Worm (Caenorhabditis elegans) whole organism, L4 larva: ENCODE measurements around the gene ttr-39.
A peak's percentile ranks its signal among the peaks of the same experiment; 100 is the strongest.

Experiments used
- F44E2.7 ChIP-seq: fragments of 200-800 bp; sonication (Bioruptor generic); IDR thresholded peaks from 2 replicates; pipeline ENCODE4 v2.1.2; 2022; ENCODE audit warnings: missing genetic modification characterization, missing compliant biosample characterization
- R02D3.7 ChIP-seq: fragments of 150-350 bp; sonication (generic microtip); optimal IDR thresholded peaks from 3 replicates; lab custom pipeline; 2014; ENCODE audit warnings: missing biosample characterization, missing genetic modification characterization
- T26A8.4 ChIP-seq: fragments of 200-800 bp; sonication (Bioruptor generic); IDR thresholded peaks from 2 replicates; pipeline ENCODE4 v1.3.6; 2022; ENCODE audit warnings: missing genetic modification characterization, missing compliant biosample characterization
- Y75B8A.6 ChIP-seq: fragments of 200-800 bp; sonication (Bioruptor generic); IDR thresholded peaks from 2 replicates; pipeline ENCODE4 v1.3.6; 2022; ENCODE audit warnings: missing genetic modification reagents, missing genetic modification characterization, missing compliant biosample characterization
- ZK337.2 ChIP-seq: fragments of 200-800 bp; sonication (Bioruptor generic); IDR thresholded peaks from 2 replicates; pipeline ENCODE4 v1.3.6; 2022; ENCODE audit warnings: missing genetic modification reagents, missing genetic modification characterization, missing compliant biosample characterization
- ZK546.5 ChIP-seq, 2 experiments: sonication (generic microtip); optimal IDR thresholded peaks; 2 replicates each; lab custom pipeline; 2017; ENCODE audit warnings: missing biosample characterization in 2 of 2, missing genetic modification characterization in 2 of 2
- aha-1 ChIP-seq: fragments of 150-350 bp; peaks from one replicate; lab custom pipeline; 2014; ENCODE audit warnings: missing biosample characterization, missing genetic modification characterization
- aly-2 ChIP-seq: sonication (generic microtip); optimal IDR thresholded peaks from 2 replicates; lab custom pipeline; 2018; ENCODE audit warnings: missing biosample characterization, missing genetic modification characterization
- ceh-20 ChIP-seq: fragments of 200-800 bp; sonication (Bioruptor generic); IDR thresholded peaks from 2 replicates; pipeline ENCODE4 v1.3.6; 2022; ENCODE audit warnings: missing genetic modification reagents, missing genetic modification characterization, missing compliant biosample characterization
- ceh-44 ChIP-seq: fragments of 200-800 bp; sonication (Bioruptor generic); IDR thresholded peaks from 2 replicates; pipeline ENCODE4 v1.3.6; 2022; ENCODE audit warnings: missing genetic modification reagents, missing genetic modification characterization, missing compliant biosample characterization
- ctbp-1 ChIP-seq: fragments of 200-800 bp; sonication (Bioruptor generic); IDR thresholded peaks from 2 replicates; pipeline ENCODE4 v1.3.6; 2022; ENCODE audit warnings: missing genetic modification reagents, missing genetic modification characterization, missing compliant biosample characterization
- daf-16 ChIP-seq, 3 experiments: sonication (generic microtip); optimal IDR thresholded peaks; 2 replicates each; lab custom pipeline; 2016 to 2017; ENCODE audit warnings: missing genetic modification characterization in 3 of 3, missing genetic modification reagents in 3 of 3, mild to moderate bottlenecking in 2 of 3, missing compliant biosample characterization in 2 of 3, missing biosample characterization in 1 of 3, moderate library complexity in 1 of 3
- dmd-6 ChIP-seq: fragments of 200-800 bp; sonication (Bioruptor generic); IDR thresholded peaks from 2 replicates; pipeline ENCODE4 v1.3.6; 2022; ENCODE audit warnings: missing genetic modification reagents, missing genetic modification characterization, missing compliant biosample characterization
- dpl-1 ChIP-seq: fragments of 150-350 bp; optimal IDR thresholded peaks from 2 replicates; lab custom pipeline; 2014; ENCODE audit warnings: missing biosample characterization, missing genetic modification reagents, missing genetic modification characterization
- duxl-1 ChIP-seq: sonication (generic microtip); optimal IDR thresholded peaks from 2 replicates; lab custom pipeline; 2016; ENCODE audit warnings: mild to moderate bottlenecking, missing genetic modification characterization, moderate library complexity, missing compliant biosample characterization; ENCODE audit not compliant: poor library complexity
- dve-1 ChIP-seq: sonication (generic microtip); optimal IDR thresholded peaks from 2 replicates; lab custom pipeline; 2017; ENCODE audit warnings: antibody characterized with exemption, mild to moderate bottlenecking, missing genetic modification characterization, missing compliant biosample characterization; ENCODE audit not compliant: insufficient read depth
- egl-27 ChIP-seq: sonication (generic microtip); optimal IDR thresholded peaks from 3 replicates; lab custom pipeline; 2017; ENCODE audit warnings: missing biosample characterization, missing genetic modification reagents, missing genetic modification characterization
- fkh-10 ChIP-seq: fragments of 150-350 bp; optimal IDR thresholded peaks from 2 replicates; lab custom pipeline; 2014; ENCODE audit warnings: missing biosample characterization, missing genetic modification reagents, missing genetic modification characterization
- gei-8 ChIP-seq: fragments of 200-800 bp; sonication (Bioruptor generic); optimal IDR thresholded peaks from 2 replicates; lab custom pipeline; 2018; ENCODE audit warnings: mild to moderate bottlenecking, missing genetic modification characterization, missing compliant biosample characterization
- hlh-11 ChIP-seq: fragments of 200-800 bp; sonication (Bioruptor generic); optimal IDR thresholded peaks from 2 replicates; lab custom pipeline; 2018; ENCODE audit warnings: mild to moderate bottlenecking, missing genetic modification characterization, missing compliant biosample characterization
- hlh-30 ChIP-seq: sonication (generic microtip); optimal IDR thresholded peaks from 2 replicates; lab custom pipeline; 2017; ENCODE audit warnings: antibody characterized with exemption, mild to moderate bottlenecking, missing genetic modification characterization, missing compliant biosample characterization; ENCODE audit not compliant: insufficient read depth
- lin-1 ChIP-seq: fragments of 200-800 bp; sonication (Bioruptor generic); IDR thresholded peaks from 2 replicates; pipeline ENCODE4 v1.3.6; 2022; ENCODE audit warnings: missing genetic modification reagents, missing genetic modification characterization, missing compliant biosample characterization
- lin-29 ChIP-seq: fragments of 200-800 bp; sonication (Bioruptor generic); IDR thresholded peaks from 2 replicates; pipeline ENCODE4 v1.3.6; 2022; ENCODE audit warnings: missing genetic modification reagents, missing genetic modification characterization, missing compliant biosample characterization
- lin-39 ChIP-seq: fragments of 150-350 bp; optimal IDR thresholded peaks from 2 replicates; lab custom pipeline; 2014; ENCODE audit warnings: missing biosample characterization, missing genetic modification reagents, missing genetic modification characterization
- lsy-2 ChIP-seq, 2 experiments: fragments of 150-350 bp in 1 of 2; sonication (generic microtip) in 1 of 2; optimal IDR thresholded peaks; 2 replicates each; lab custom pipeline; 2014 to 2017; ENCODE audit warnings: missing biosample characterization in 2 of 2, missing genetic modification characterization in 2 of 2
- mdl-1 ChIP-seq, 2 experiments: fragments of 150-350 bp in 1 of 2; sonication (generic microtip) in 1 of 2; optimal IDR thresholded peaks; 2 replicates each; lab custom pipeline; 2014 to 2017; ENCODE audit warnings: missing biosample characterization in 2 of 2, missing genetic modification characterization in 2 of 2
- mep-1 ChIP-seq: fragments of 150-350 bp; sonication (generic microtip); optimal IDR thresholded peaks from 3 replicates; lab custom pipeline; 2014; ENCODE audit warnings: missing biosample characterization, missing genetic modification characterization
- mes-2 ChIP-seq: sonication (generic microtip); optimal IDR thresholded peaks from 2 replicates; lab custom pipeline; 2016; ENCODE audit warnings: missing genotype, mild to moderate bottlenecking, missing genetic modification characterization, missing compliant biosample characterization; ENCODE audit not compliant: poor library complexity, severe bottlenecking
- nhr-10 ChIP-seq: fragments of 150-350 bp; optimal IDR thresholded peaks from 2 replicates; lab custom pipeline; 2014; ENCODE audit warnings: missing biosample characterization, missing genetic modification characterization
- nhr-102 ChIP-seq: sonication (generic microtip); optimal IDR thresholded peaks from 2 replicates; lab custom pipeline; 2016; ENCODE audit warnings: mild to moderate bottlenecking, missing genetic modification characterization, moderate library complexity, missing compliant biosample characterization
- nhr-111 ChIP-seq: fragments of 200-800 bp; sonication (Bioruptor generic); optimal IDR thresholded peaks from 2 replicates; lab custom pipeline; 2018; ENCODE audit warnings: mild to moderate bottlenecking, missing genetic modification characterization, missing compliant biosample characterization
- nhr-42 ChIP-seq: fragments of 200-800 bp; sonication (Bioruptor generic); IDR thresholded peaks from 2 replicates; pipeline ENCODE4 v1.3.6; 2022; ENCODE audit warnings: missing genetic modification characterization, missing compliant biosample characterization
- nhr-76 ChIP-seq: fragments of 150-350 bp; optimal IDR thresholded peaks from 2 replicates; lab custom pipeline; 2014; ENCODE audit warnings: missing biosample characterization, missing genetic modification characterization
- pqm-1 ChIP-seq: sonication (generic microtip); optimal IDR thresholded peaks from 2 replicates; lab custom pipeline; 2017; ENCODE audit warnings: missing biosample characterization, missing genetic modification characterization
- rbr-2 ChIP-seq: sonication (generic microtip); optimal IDR thresholded peaks from 2 replicates; lab custom pipeline; 2016; ENCODE audit warnings: missing genotype, missing genetic modification characterization, missing compliant biosample characterization
- set-16 ChIP-seq: fragments of 200-800 bp; sonication (Bioruptor generic); IDR thresholded peaks from 2 replicates; pipeline ENCODE4 v1.3.6; 2022; ENCODE audit warnings: missing genetic modification reagents, missing genetic modification characterization, missing compliant biosample characterization
- skn-1 ChIP-seq: fragments of 150-350 bp; optimal IDR thresholded peaks from 2 replicates; lab custom pipeline; 2014; ENCODE audit warnings: missing biosample characterization, missing genetic modification characterization
- snpc-1.2 ChIP-seq: fragments of 200-800 bp; sonication (Bioruptor generic); IDR thresholded peaks from 2 replicates; pipeline ENCODE4 v1.3.6; 2022; ENCODE audit warnings: missing genetic modification reagents, missing genetic modification characterization, missing compliant biosample characterization
- snpc-4 ChIP-seq: fragments of 150-350 bp; optimal IDR thresholded peaks from 2 replicates; lab custom pipeline; 2014; ENCODE audit warnings: missing biosample characterization, missing genetic modification characterization
- tag-97 ChIP-seq: fragments of 200-800 bp; sonication (Bioruptor generic); IDR thresholded peaks from 2 replicates; pipeline ENCODE4 v1.3.6; 2022; ENCODE audit warnings: missing genetic modification characterization, missing compliant biosample characterization
- tra-1 ChIP-seq: fragments of 200-800 bp; sonication (Bioruptor generic); IDR thresholded peaks from 2 replicates; pipeline ENCODE4 v1.3.6; 2022; ENCODE audit warnings: missing genetic modification reagents, missing genetic modification characterization, missing compliant biosample characterization
- unc-130 ChIP-seq: sonication (generic microtip); optimal IDR thresholded peaks from 2 replicates; lab custom pipeline; 2016; ENCODE audit warnings: missing genetic modification reagents, missing genetic modification characterization, missing compliant biosample characterization
- unc-62 ChIP-seq, 3 experiments: fragments of 150-350 bp in 1 of 3; sonication (generic microtip); optimal IDR thresholded peaks in 2 of 3; peaks in 1 of 3; 1 replicate in 1 of 3; 2 replicates in 2 of 3; lab custom pipeline; 2014 to 2017; ENCODE audit warnings: missing biosample characterization in 3 of 3, missing genetic modification characterization in 3 of 3, missing genetic modification reagents in 3 of 3, missing genotype in 1 of 3
- zag-1 ChIP-seq: fragments of 150-350 bp; optimal IDR thresholded peaks from 2 replicates; lab custom pipeline; 2014; ENCODE audit warnings: missing biosample characterization, missing genetic modification characterization
- zfp-2 ChIP-seq: sonication (generic microtip); optimal IDR thresholded peaks from 2 replicates; lab custom pipeline; 2016; ENCODE audit warnings: mild to moderate bottlenecking, missing genetic modification characterization, missing compliant biosample characterization
- zfp-3 ChIP-seq: fragments of 200-800 bp; sonication (Bioruptor generic); conservative IDR thresholded peaks from 2 replicates; pipeline ENCODE4 v1.3.6; 2022; ENCODE audit warnings: missing genetic modification reagents, missing genetic modification characterization, missing compliant biosample characterization

ttr-39 gene

DNA sequence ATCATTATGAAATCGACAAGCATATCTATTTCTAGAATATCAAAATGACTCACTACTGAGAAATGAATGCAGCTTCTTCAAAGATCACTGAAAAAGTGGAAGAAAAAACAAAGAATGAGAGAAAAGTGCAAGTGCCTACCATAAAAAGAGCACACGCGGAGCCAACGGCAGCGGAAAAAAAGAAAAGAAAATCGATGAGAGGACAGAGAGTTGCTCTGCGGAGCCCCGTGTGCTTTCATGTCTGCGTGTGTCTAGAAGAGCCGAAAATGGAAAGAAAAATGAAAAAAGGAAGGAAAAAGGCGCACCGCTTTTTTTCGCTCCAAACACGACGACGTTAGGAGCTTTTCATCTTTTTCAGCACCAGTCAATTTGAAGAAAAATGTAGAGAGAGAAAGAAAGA, 26.9 kb downstream of the ttr-39 start, which contains the start of gene ipla-7 (continued):
- TF ChIP-seq lsy-2 (tag; optimal IDR thresholded peaks at IDR 0.05; lab: Kevin White, UChicago) (peak in 1 of 2 experiments; percentile 50), dve-1 (tag; lab: Kevin White, UChicago) (no peak), hlh-11 (tag; lab: Kevin White, UChicago) (peak; percentile 16), aha-1 (peak; percentile 34), dpl-1 (no peak), tra-1 (GFP tag; lab: Robert Waterston, UW) (no peak)

- TF ChIP-seq aha-1 (peak; percentile 59), daf-16 (GFP tag; optimal IDR thresholded peaks at IDR 0.05; lab: Kevin White, UChicago) (no peak), daf-16 (tag; optimal IDR thresholded peaks at IDR 0.05; lab: Kevin White, UChicago) (peak; percentile 50), egl-27 (tag; lab: Kevin White, UChicago) (no peak), dmd-6 (GFP tag; lab: Robert Waterston, UW) (peak; percentile 34), pqm-1 (tag; lab: Kevin White, UChicago) (peak; percentile 2), T26A8.4 (GFP tag; lab: Robert Waterston, UW) (no peak)
These were observed 28.9 kb downstream of the ttr-39 start for ce11 chrIV:10060795-10061194.

ce11 chrIV:10059175-10059574, 30.5 kb downstream of the ttr-39 start:
- TF ChIP-seq lin-39 (tag; lab: Kevin White, UChicago) (no peak), snpc-1.2 (GFP tag; lab: Robert Waterston, UW) (no peak), nhr-10 (tag; lab: Kevin White, UChicago) (no peak), zfp-3 (GFP tag; lab: Robert Waterston, UW) (no peak), zfp-2 (no peak), nhr-76 (tag; lab: Kevin White, UChicago) (no peak), egl-27 (tag; lab: Kevin White, UChicago) (no peak), nhr-102 (tag; lab: Kevin White, UChicago) (peak; percentile 31), skn-1 (tag; lab: Kevin White, UChicago) (no peak), snpc-4 (no peak), unc-130 (GFP tag; lab: Kevin White, UChicago) (no peak), unc-62 (GFP tag; optimal IDR thresholded peaks at IDR 0.05 in 1 of 2; lab: Kevin White, UChicago) (no peak), unc-62 (tag; optimal IDR thresholded peaks at IDR 0.05; lab: Kevin White, UChicago) (no peak), ZK546.5 (tag; optimal IDR thresholded peaks at IDR 0.05; lab: Kevin White, UChicago) (no peak), ctbp-1 (GFP tag; lab: Robert Waterston, UW) (no peak), gei-8 (GFP tag; lab: Kevin White, UChicago) (no peak), pqm-1 (tag; lab: Kevin White, UChicago) (peak; percentile 91), mes-2 (no peak), F44E2.7 (no peak), fkh-10 (GFP tag; lab: Kevin White, UChicago) (no peak), tag-97 (GFP tag; lab: Robert Waterston, UW) (no peak), lin-29 (GFP tag; lab: Robert Waterston, UW) (no peak), set-16 (GFP tag; lab: Robert Waterston, UW) (no peak), mdl-1 (tag; optimal IDR thresholded peaks at IDR 0.05; lab: Kevin White, UChicago) (peak in 1 of 2 experiments; percentile 47), mep-1 (tag; lab: Kevin White, UChicago) (no peak), nhr-111 (GFP tag; lab: Kevin White, UChicago) (no peak), hlh-30 (peak; percentile 44), lin-1 (GFP tag; lab: Robert Waterston, UW) (0 out of 2 replicates have a peak, but pooled peaks have one; percentile 11), lsy-2 (tag; optimal IDR thresholded peaks at IDR 0.05; lab: Kevin White, UChicago) (peak in 1 of 2 experiments; percentile 1), rbr-2 (tag; lab: Kevin White, UChicago) (no peak), hlh-11 (tag; lab: Kevin White, UChicago) (peak; percentile 80), ZK337.2 (no peak), ceh-20 (GFP tag; lab: Robert Waterston, UW) (no peak), duxl-1 (tag; lab: Kevin White, UChicago) (no peak), R02D3.7 (no peak), aly-2 (tag; lab: Kevin White, UChicago) (no peak), ceh-44 (GFP tag; lab: Robert Waterston, UW) (no peak), nhr-42 (GFP tag; lab: Robert Waterston, UW) (no peak), Y75B8A.6 (GFP tag; lab: Robert Waterston, UW) (no peak), zag-1 (tag; lab: Kevin White, UChicago) (no peak)
